Fruit fly (Drosophila melanogaster): ENCODE results near the gene Roc1a.

Roc1a gene

DNA sequence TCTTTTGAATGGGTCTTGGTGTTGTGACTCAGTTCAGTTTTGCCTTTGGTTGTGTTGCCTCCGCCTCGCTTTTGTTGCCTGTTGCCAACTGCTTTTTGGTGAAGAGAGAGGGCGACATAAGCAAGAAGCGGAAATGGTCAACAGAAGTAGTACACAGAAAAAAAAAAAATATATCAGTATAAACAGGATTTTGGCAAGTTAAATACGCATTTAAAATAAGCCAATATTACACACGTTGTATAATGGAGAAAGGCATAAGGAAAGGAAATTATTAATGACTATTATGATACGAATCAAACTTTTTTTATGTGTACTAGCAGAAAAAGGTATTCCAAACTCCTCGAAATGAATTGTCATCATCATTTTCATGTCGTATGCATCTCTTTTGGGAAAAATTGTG, 49.0 kb downstream of the Roc1a start (continued):
- TF ChIP-seq Hr39 (optimal IDR thresholded peaks at IDR 0.05) (no peak), BEAF-32 (GFP tag; optimal IDR thresholded peaks at IDR 0.05) (no peak), Sox100B (GFP tag; optimal IDR thresholded peaks at IDR 0.05) (no peak), CG9797 (GFP tag; optimal IDR thresholded peaks at IDR 0.05) (no peak), CG13123 (GFP tag; optimal IDR thresholded peaks at IDR 0.05) (no peak), oc (tag; optimal IDR thresholded peaks at IDR 0.05) (peak; percentile 16), tap (tag; optimal IDR thresholded peaks at IDR 0.05) (no peak), E2f1 (GFP tag; IDR thresholded peaks at IDR 0.05) (no peak), tup (GFP tag; optimal IDR thresholded peaks at IDR 0.05) (no peak), slp2 (GFP tag; optimal IDR thresholded peaks at IDR 0.05) (no peak), Doc3 (GFP tag; IDR thresholded peaks at IDR 0.05; ENCODE audit: partially characterized antibody) (no peak), klu (GFP tag; IDR thresholded peaks at IDR 0.05) (no peak), ssp (GFP tag; IDR thresholded peaks at IDR 0.05) (no peak), zen2 (GFP tag; IDR thresholded peaks at IDR 0.05; ENCODE audit: partially characterized antibody) (no peak), CG13624 (GFP tag; optimal IDR thresholded peaks at IDR 0.05) (no peak), Taf1 (GFP tag; IDR thresholded peaks at IDR 0.05) (no peak), Med (GFP tag) (peak; percentile 77), Fer3 (tag; optimal IDR thresholded peaks at IDR 0.05) (no peak), wor (GFP tag; IDR thresholded peaks at IDR 0.05) (no peak), CHES-1-like (GFP tag; optimal IDR thresholded peaks at IDR 0.05) (no peak), CG7271 (tag; optimal IDR thresholded peaks at IDR 0.05) (no peak), CG12104 (GFP tag; optimal IDR thresholded peaks at IDR 0.05) (no peak), CG11504 (tag; optimal IDR thresholded peaks at IDR 0.05) (peak; percentile 47), NC2β (GFP tag; optimal IDR thresholded peaks at IDR 0.05) (no peak), Ada2b (GFP tag; IDR thresholded peaks at IDR 0.05) (0 out of 2 replicates have a peak, but pooled peaks have one; percentile 8), Blimp-1 (GFP tag; optimal IDR thresholded peaks at IDR 0.05) (peak; percentile 54), CG4328 (GFP tag; optimal IDR thresholded peaks at IDR 0.05) (no peak), h (optimal IDR thresholded peaks at IDR 0.05) (no peak), fd3F (GFP tag; optimal IDR thresholded peaks at IDR 0.05) (no peak), lilli (GFP tag; optimal IDR thresholded peaks at IDR 0.05) (no peak), chif (GFP tag; optimal IDR thresholded peaks at IDR 0.05) (peak in 1 of 2 experiments; percentile 16), bsh (GFP tag; optimal IDR thresholded peaks at IDR 0.05) (peak in 1 of 2 experiments; percentile 64), Usf (GFP tag; optimal IDR thresholded peaks at IDR 0.05) (no peak), sr (GFP tag; IDR thresholded peaks at IDR 0.05) (no peak), CrebB (tag; optimal IDR thresholded peaks at IDR 0.05) (no peak), CG14710 (tag; optimal IDR thresholded peaks at IDR 0.05) (peak; percentile 30), NfI (GFP tag; optimal IDR thresholded peaks at IDR 0.05) (no peak), Dad (GFP tag; optimal IDR thresholded peaks at IDR 0.05) (no peak), ap (GFP tag; IDR thresholded peaks at IDR 0.05) (no peak), ase (GFP tag; IDR thresholded peaks at IDR 0.05) (no peak), HLH4C (GFP tag; IDR thresholded peaks at IDR 0.05; ENCODE audit: partially characterized antibody) (no peak), CG18599 (GFP tag; optimal IDR thresholded peaks at IDR 0.05) (no peak), disco-r (GFP tag; optimal IDR thresholded peaks at IDR 0.05) (no peak), dpn (GFP tag; optimal IDR thresholded peaks at IDR 0.05) (no peak), CG2678 (tag; optimal IDR thresholded peaks at IDR 0.05) (peak; percentile 31), D (optimal IDR thresholded peaks at IDR 0.05) (no peak), D (GFP tag; optimal IDR thresholded peaks at IDR 0.05) (no peak), repo (GFP tag; optimal IDR thresholded peaks at IDR 0.05) (no peak), tll (GFP tag; optimal IDR thresholded peaks at IDR 0.05) (no peak), CG33557 (GFP tag; optimal IDR thresholded peaks at IDR 0.05) (no peak), CG6272 (GFP tag; IDR thresholded peaks at IDR 0.05) (no peak), zf30C (GFP tag; optimal IDR thresholded peaks at IDR 0.05) (no peak)
